Fruit fly (Drosophila melanogaster) whole organism, adult: ENCODE measurements around the gene CG11920.

Experiments
- CG11617 ChIP-seq: fragments of 200-800 bp; sonication (Bioruptor generic); optimal IDR thresholded peaks from 2 replicates; lab custom pipeline; 2017; ENCODE audit warnings: mild to moderate bottlenecking, missing biosample characterization, missing genetic modification reagents, missing genetic modification characterization
- CG12768 ChIP-seq: fragments of 200-800 bp; sonication (Bioruptor generic); optimal IDR thresholded peaks from 2 replicates; lab custom pipeline; 2017; ENCODE audit warnings: missing biosample characterization, missing genetic modification characterization, mild to moderate bottlenecking, moderate library complexity, missing genetic modification reagents
- CG1620 ChIP-seq: fragments of 200-800 bp; sonication (Bioruptor generic); optimal IDR thresholded peaks from 2 replicates; lab custom pipeline; 2016; ENCODE audit warnings: missing biosample characterization, missing genetic modification characterization
- CG5204 ChIP-seq: fragments of 200-800 bp; sonication (Bioruptor generic); optimal IDR thresholded peaks from 2 replicates; lab custom pipeline; 2016; ENCODE audit warnings: missing biosample characterization, missing genetic modification characterization
- CG7101 ChIP-seq: fragments of 200-800 bp; sonication (Bioruptor generic); optimal IDR thresholded peaks from 2 replicates; lab custom pipeline; 2018; ENCODE audit warnings: missing biosample characterization, mild to moderate bottlenecking, missing genetic modification characterization, moderate library complexity
- Clk ChIP-seq: fragments of 200-800 bp; sonication (Bioruptor generic); optimal IDR thresholded peaks from 2 replicates; lab custom pipeline; 2017; ENCODE audit warnings: missing biosample characterization, missing genetic modification characterization
- Crg-1 ChIP-seq: fragments of 200-800 bp; sonication (Bioruptor generic); optimal IDR thresholded peaks from 2 replicates; lab custom pipeline; 2016; ENCODE audit warnings: missing biosample characterization, missing genetic modification characterization
- Hr96 ChIP-seq: fragments of 200-800 bp; sonication (Bioruptor generic); optimal IDR thresholded peaks from 2 replicates; lab custom pipeline; 2016; ENCODE audit warnings: missing biosample characterization, missing genetic modification characterization
- Mnt ChIP-seq: fragments of 200-800 bp; sonication (Bioruptor generic); optimal IDR thresholded peaks from 2 replicates; lab custom pipeline; 2016; ENCODE audit warnings: missing biosample characterization, mild to moderate bottlenecking, missing genetic modification characterization
- bab1 ChIP-seq: fragments of 200-800 bp; sonication (Bioruptor generic); optimal IDR thresholded peaks from 3 replicates; lab custom pipeline; 2019; ENCODE audit warnings: missing biosample characterization, mild to moderate bottlenecking, missing genetic modification characterization, moderate library complexity
- kay ChIP-seq: fragments of 200-800 bp; sonication (Bioruptor generic); peaks from one replicate; lab custom pipeline; 2016; ENCODE audit warnings: missing biosample characterization, missing genetic modification characterization, borderline replicate concordance
- ovo ChIP-seq: fragments of 200-800 bp; sonication (Bioruptor generic); optimal IDR thresholded peaks from 2 replicates; lab custom pipeline; 2016; ENCODE audit warnings: missing biosample characterization, missing genetic modification characterization
- pad ChIP-seq: fragments of 200-800 bp; sonication (Bioruptor generic); optimal IDR thresholded peaks from 3 replicates; lab custom pipeline; 2017; ENCODE audit warnings: missing biosample characterization, missing genetic modification characterization, mild to moderate bottlenecking, moderate library complexity, missing genetic modification reagents
- tj ChIP-seq: fragments of 200-800 bp; sonication (Bioruptor generic); optimal IDR thresholded peaks from 3 replicates; lab custom pipeline; 2017; ENCODE audit warnings: missing biosample characterization, mild to moderate bottlenecking, missing genetic modification characterization, moderate library complexity

- TF ChIP-seq CG12768 (no peak), CG11617 (no peak), ovo (GFP tag; lab: Kevin White, UChicago) (no peak), Clk (GFP tag; lab: Kevin White, UChicago) (no peak), pad (GFP tag; lab: Kevin White, UChicago) (no peak), Mnt (no peak), Hr96 (GFP tag; lab: Kevin White, UChicago) (no peak), CG7101 (tag; lab: Kevin White, UChicago) (no peak), kay (GFP tag; lab: Kevin White, UChicago) (no peak), bab1 (GFP tag; lab: Kevin White, UChicago) (no peak), Crg-1 (GFP tag; lab: Kevin White, UChicago) (no peak), CG1620 (GFP tag; lab: Kevin White, UChicago) (no peak), tj (GFP tag; lab: Kevin White, UChicago) (no peak), CG5204 (no peak)
Observed at dm6 chr3R:25032686-25033085, 42.0 kb upstream of the CG11920 start.
